Fruit fly (Drosophila melanogaster) whole organism, prepupa: ENCODE measurements around the gene Psa.

ENCODE experiments used
- Blimp-1 ChIP-seq: fragments of 200-800 bp; sonication (Bioruptor generic); optimal IDR thresholded peaks from 3 replicates; lab custom pipeline; 2017; ENCODE audit warnings: missing biosample characterization, missing genetic modification characterization, mild to moderate bottlenecking, moderate library complexity, missing genetic modification reagents
- CG11294 ChIP-seq: fragments of 200-800 bp; sonication (Bioruptor generic); IDR thresholded peaks from 2 replicates; pipeline ENCODE4 v1.3.6; 2022; ENCODE audit warnings: missing biosample characterization, missing genetic modification characterization
- CG11762 ChIP-seq: fragments of 200-800 bp; sonication (Bioruptor generic); optimal IDR thresholded peaks from 3 replicates; lab custom pipeline; 2016; ENCODE audit warnings: missing biosample characterization, missing genetic modification characterization; ENCODE audit not compliant: insufficient read depth
- CG15336 ChIP-seq: fragments of 200-800 bp; sonication (Bioruptor generic); IDR thresholded peaks from 2 replicates; pipeline ENCODE4 v1.3.6; 2022; ENCODE audit warnings: missing biosample characterization, missing genetic modification characterization
- CG16779 ChIP-seq: fragments of 200-800 bp; sonication (Bioruptor generic); optimal IDR thresholded peaks from 3 replicates; lab custom pipeline; 2017; ENCODE audit warnings: missing biosample characterization, mild to moderate bottlenecking, missing genetic modification characterization
- CG32006 ChIP-seq: fragments of 200-800 bp; sonication (Bioruptor generic); optimal IDR thresholded peaks from 3 replicates; lab custom pipeline; 2017; ENCODE audit warnings: missing biosample characterization, mild to moderate bottlenecking, missing genetic modification characterization
- CG34406 ChIP-seq: fragments of 200-800 bp; sonication (Bioruptor generic); optimal IDR thresholded peaks from 3 replicates; lab custom pipeline; 2016; ENCODE audit warnings: missing biosample characterization, missing genetic modification characterization
- CG3919 ChIP-seq: fragments of 200-800 bp; sonication (Bioruptor generic); optimal IDR thresholded peaks from 3 replicates; lab custom pipeline; 2016; ENCODE audit warnings: missing biosample characterization, missing genetic modification characterization
- CG6792 ChIP-seq: fragments of 200-800 bp; sonication (Bioruptor generic); optimal IDR thresholded peaks from 3 replicates; lab custom pipeline; 2016; ENCODE audit warnings: missing biosample characterization, missing genetic modification characterization
- CG6808 ChIP-seq: fragments of 200-800 bp; sonication (Bioruptor generic); optimal IDR thresholded peaks from 3 replicates; lab custom pipeline; 2017; ENCODE audit warnings: missing biosample characterization, missing genetic modification characterization, mild to moderate bottlenecking, moderate library complexity, missing genetic modification reagents
- CG6854 ChIP-seq: fragments of 200-800 bp; sonication (Bioruptor generic); optimal IDR thresholded peaks from 2 replicates; lab custom pipeline; 2017; ENCODE audit warnings: missing biosample characterization, mild to moderate bottlenecking, missing genetic modification characterization
- CG7368 ChIP-seq: fragments of 200-800 bp; sonication (Bioruptor generic); optimal IDR thresholded peaks from 3 replicates; lab custom pipeline; 2016; ENCODE audit warnings: missing biosample characterization, missing genetic modification characterization
- CG8319 ChIP-seq: fragments of 200-800 bp; sonication (Bioruptor generic); optimal IDR thresholded peaks from 3 replicates; lab custom pipeline; 2016; ENCODE audit warnings: missing biosample characterization, missing genetic modification characterization
- CG9139 ChIP-seq: fragments of 200-800 bp; sonication (Bioruptor generic); optimal IDR thresholded peaks from 3 replicates; lab custom pipeline; 2017; ENCODE audit warnings: missing biosample characterization, mild to moderate bottlenecking, missing genetic modification characterization
- Eip75B ChIP-seq: fragments of 200-800 bp; sonication (Bioruptor generic); optimal IDR thresholded peaks from 3 replicates; lab custom pipeline; 2016; ENCODE audit warnings: missing biosample characterization, missing genetic modification characterization
- Eip78C ChIP-seq: fragments of 200-800 bp; sonication (Bioruptor generic); peaks from one replicate; lab custom pipeline; 2016; ENCODE audit warnings: missing biosample characterization, missing genetic modification characterization
- Eip93F ChIP-seq: fragments of 200-800 bp; sonication (Bioruptor generic); optimal IDR thresholded peaks from 2 replicates; lab custom pipeline; 2016; ENCODE audit warnings: missing biosample characterization, mild to moderate bottlenecking, missing genetic modification characterization
- Ets21C ChIP-seq: fragments of 200-800 bp; sonication (Bioruptor generic); optimal IDR thresholded peaks from 3 replicates; lab custom pipeline; 2016; ENCODE audit warnings: missing biosample characterization, missing genetic modification characterization
- Ets96B ChIP-seq: fragments of 200-800 bp; optimal IDR thresholded peaks from 2 replicates; lab custom pipeline; 2019; ENCODE audit warnings: missing biosample characterization, mild to moderate bottlenecking, missing genetic modification characterization, moderate library complexity
- Hr4 ChIP-seq: fragments of 200-800 bp; sonication (Bioruptor generic); optimal IDR thresholded peaks from 3 replicates; lab custom pipeline; 2016; ENCODE audit warnings: missing biosample characterization, missing genetic modification characterization
- Lpt ChIP-seq: fragments of 200-800 bp; sonication (Bioruptor generic); optimal IDR thresholded peaks from 3 replicates; lab custom pipeline; 2016; ENCODE audit warnings: missing biosample characterization, missing genetic modification characterization
- OdsH ChIP-seq: fragments of 200-800 bp; sonication (Bioruptor generic); optimal IDR thresholded peaks from 3 replicates; lab custom pipeline; 2016; ENCODE audit warnings: missing biosample characterization, missing genetic modification characterization
- Smox ChIP-seq: fragments of 200-800 bp; sonication (Bioruptor generic); optimal IDR thresholded peaks from 3 replicates; lab custom pipeline; 2016; ENCODE audit warnings: missing biosample characterization, missing genetic modification characterization
- achi ChIP-seq: fragments of 200-800 bp; sonication (Bioruptor generic); optimal IDR thresholded peaks from 3 replicates; lab custom pipeline; 2016; ENCODE audit warnings: missing biosample characterization, missing genetic modification characterization
- acj6 ChIP-seq: fragments of 200-800 bp; sonication (Bioruptor generic); optimal IDR thresholded peaks from 3 replicates; lab custom pipeline; 2016; ENCODE audit warnings: missing biosample characterization, missing genetic modification characterization
- cyc ChIP-seq: fragments of 200-800 bp; sonication (Bioruptor generic); optimal IDR thresholded peaks from 3 replicates; lab custom pipeline; 2016; ENCODE audit warnings: missing biosample characterization, missing genetic modification characterization
- dac ChIP-seq: fragments of 200-800 bp; sonication (Bioruptor generic); optimal IDR thresholded peaks from 2 replicates; lab custom pipeline; 2017; ENCODE audit warnings: missing biosample characterization, mild to moderate bottlenecking, missing genetic modification characterization
- esn ChIP-seq: fragments of 200-800 bp; sonication (Bioruptor generic); optimal IDR thresholded peaks from 2 replicates; lab custom pipeline; 2016; ENCODE audit warnings: missing biosample characterization, mild to moderate bottlenecking, missing genetic modification characterization, moderate library complexity
- fd59A ChIP-seq: fragments of 200-800 bp; sonication (Bioruptor generic); optimal IDR thresholded peaks from 2 replicates; lab custom pipeline; 2017; ENCODE audit warnings: missing biosample characterization, mild to moderate bottlenecking, missing genetic modification characterization, missing genetic modification reagents
- fd85E ChIP-seq: fragments of 200-800 bp; sonication (Bioruptor generic); optimal IDR thresholded peaks from 3 replicates; lab custom pipeline; 2016; ENCODE audit warnings: missing biosample characterization, missing genetic modification characterization
- net ChIP-seq: fragments of 200-800 bp; sonication (Bioruptor generic); optimal IDR thresholded peaks from 3 replicates; lab custom pipeline; 2016; ENCODE audit warnings: missing biosample characterization, missing genetic modification characterization
- salr ChIP-seq, 2 experiments: fragments of 200-800 bp; sonication (Bioruptor generic); optimal IDR thresholded peaks; 3 replicates each; lab custom pipeline; 2016 to 2018; ENCODE audit warnings: missing biosample characterization in 2 of 2, missing genetic modification characterization in 2 of 2, mild to moderate bottlenecking in 1 of 2
- spab ChIP-seq: fragments of 200-800 bp; sonication (Bioruptor generic); optimal IDR thresholded peaks from 2 replicates; lab custom pipeline; 2017; ENCODE audit warnings: missing biosample characterization, mild to moderate bottlenecking, missing genetic modification characterization, missing genetic modification reagents
- ss ChIP-seq, 2 experiments: fragments of 200-800 bp; sonication (Bioruptor generic); optimal IDR thresholded peaks; 2 replicates in 1 of 2; 3 replicates in 1 of 2; lab custom pipeline; 2017 to 2018; ENCODE audit warnings: mild to moderate bottlenecking in 2 of 2, missing biosample characterization in 2 of 2, missing genetic modification characterization in 2 of 2, moderate library complexity in 1 of 2
- svp ChIP-seq: fragments of 200-800 bp; sonication (Bioruptor generic); peaks from one replicate; lab custom pipeline; 2016; ENCODE audit warnings: missing biosample characterization, missing genetic modification characterization

The Psa gene

dm6 chr3L:1536487-1537337, 34.1 kb downstream of the Psa start, which contains the start of the genes CG12091 and pns (continued):
- TF ChIP-seq ss (GFP tag; optimal IDR thresholded peaks at IDR 0.05; lab: Kevin White, UChicago): peak in 1 of 2 experiments; percentile 29
- no peak for TF ChIP-seq CG11762 (GFP tag; lab: Kevin White, UChicago)
- TF ChIP-seq Ets21C (GFP tag; lab: Kevin White, UChicago): no peak
- peak; percentile 24 for TF ChIP-seq CG34406
- TF ChIP-seq net: no peak
- TF ChIP-seq Hr4 (GFP tag; lab: Kevin White, UChicago): no peak
- TF ChIP-seq svp: peak; percentile 96
- no peak for TF ChIP-seq CG9139 (GFP tag; lab: Kevin White, UChicago)
- peak; percentile 64 for TF ChIP-seq CG3919 (GFP tag; lab: Kevin White, UChicago)
- TF ChIP-seq fd59A (GFP tag; lab: Kevin White, UChicago): no peak
- no peak for TF ChIP-seq fd85E (GFP tag; lab: Kevin White, UChicago)
- peak; percentile 20 for TF ChIP-seq Ets96B
- no peak for TF ChIP-seq spab (GFP tag; lab: Kevin White, UChicago)
- TF ChIP-seq esn: peak; percentile 63
- no peak for TF ChIP-seq CG8319 (GFP tag; lab: Kevin White, UChicago)
- TF ChIP-seq Eip75B (GFP tag; lab: Kevin White, UChicago): peak; percentile 66
- no peak for TF ChIP-seq CG6808 (GFP tag; lab: Kevin White, UChicago)
- TF ChIP-seq cyc (GFP tag; lab: Kevin White, UChicago): peak; percentile 61
- no peak for TF ChIP-seq dac
- TF ChIP-seq achi (GFP tag; lab: Kevin White, UChicago): no peak
- peak; percentile 39 for TF ChIP-seq CG7368 (GFP tag; lab: Kevin White, UChicago)
- no peak for TF ChIP-seq Blimp-1 (GFP tag; lab: Kevin White, UChicago)
- TF ChIP-seq salr (GFP tag; optimal IDR thresholded peaks at IDR 0.05; lab: Kevin White, UChicago): no peak
- TF ChIP-seq CG6854: peak; percentile 30
- peak; percentile 33 for TF ChIP-seq CG6792 (GFP tag; lab: Kevin White, UChicago)
- TF ChIP-seq Smox (GFP tag; lab: Kevin White, UChicago): no peak
- no peak for TF ChIP-seq OdsH (GFP tag; lab: Kevin White, UChicago)
- TF ChIP-seq CG32006 (GFP tag; lab: Kevin White, UChicago): no peak
- no peak for TF ChIP-seq Eip93F
- TF ChIP-seq, all 60 proteins: peak for 27

DNA sequence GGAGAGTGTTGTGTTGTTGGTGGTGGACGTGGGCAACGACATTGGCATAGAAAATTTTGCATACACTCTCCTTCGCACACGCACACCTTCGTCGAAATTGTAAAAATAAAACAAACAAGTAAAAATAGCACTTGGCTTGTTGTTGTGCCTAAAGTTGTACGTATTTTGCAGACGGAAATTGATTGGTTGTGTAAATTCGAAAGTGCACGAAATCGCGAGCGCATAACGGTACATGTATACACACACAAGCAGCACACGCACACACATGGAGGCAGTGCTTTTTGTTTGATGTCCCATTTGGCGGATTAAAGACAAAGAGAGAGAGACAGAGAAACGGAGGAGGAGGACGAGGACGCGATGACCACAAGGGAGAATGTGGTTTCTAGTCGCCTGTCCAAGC, 34.7 kb downstream of the Psa start:
- TF ChIP-seq CG16779 (tag; lab: Kevin White, UChicago) (peak; percentile 33), salr (GFP tag; optimal IDR thresholded peaks at IDR 0.05; lab: Kevin White, UChicago) (no peak), acj6 (GFP tag; lab: Kevin White, UChicago) (no peak), CG15336 (GFP tag; lab: Robert Waterston, UW) (no peak), Hr4 (GFP tag; lab: Kevin White, UChicago) (no peak)

dm6 chr3L:1538314-1538854, 35.7 kb downstream of the Psa start:
- no peak for TF ChIP-seq CG11294 (GFP tag; lab: Robert Waterston, UW)
- TF ChIP-seq svp: peak; percentile 84
- no peak for TF ChIP-seq Eip75B (GFP tag; lab: Kevin White, UChicago)
- TF ChIP-seq CG15336 (GFP tag; lab: Robert Waterston, UW): no peak
- peak; percentile 3 for TF ChIP-seq Eip78C (GFP tag; lab: Kevin White, UChicago)
- TF ChIP-seq Lpt (GFP tag; lab: Kevin White, UChicago): no peak
- TF ChIP-seq CG16779 (tag; lab: Kevin White, UChicago): no peak
